Worm (Caenorhabditis elegans) whole organism, midembryonic: ENCODE measurements around the gene msa-1.

Experiments used
- T22C8.4 ChIP-seq: fragments of 200-800 bp; sonication (Bioruptor generic); IDR thresholded peaks from 2 replicates; pipeline ENCODE4 v1.3.6; 2022; ENCODE audit warnings: missing genetic modification characterization, missing compliant biosample characterization
- cog-1 ChIP-seq: sonication (generic microtip); optimal IDR thresholded peaks from 2 replicates; lab custom pipeline; 2016; ENCODE audit warnings: missing genetic modification characterization, missing compliant biosample characterization
- flt-1 ChIP-seq: fragments of 200-800 bp; sonication (Bioruptor generic); IDR thresholded peaks from 2 replicates; pipeline ENCODE4 v1.3.6; 2022; ENCODE audit warnings: missing genetic modification characterization, missing compliant biosample characterization
- klf-2 ChIP-seq: fragments of 200-800 bp; sonication (Bioruptor generic); conservative IDR thresholded peaks from 2 replicates; pipeline ENCODE4 v1.3.6; 2022; ENCODE audit warnings: missing genetic modification reagents, missing genetic modification characterization, missing compliant biosample characterization
- med-1 ChIP-seq: sonication (generic microtip); optimal IDR thresholded peaks from 2 replicates; lab custom pipeline; 2017; ENCODE audit warnings: missing genetic modification characterization, mild to moderate bottlenecking, missing compliant biosample characterization, antibody characterized with exemption, missing genetic modification reagents; ENCODE audit not compliant: insufficient read depth
- ref-1 ChIP-seq: fragments of 200-800 bp; sonication (Bioruptor generic); conservative IDR thresholded peaks from 2 replicates; pipeline ENCODE4 v1.3.6; 2022; ENCODE audit warnings: missing genetic modification reagents, missing genetic modification characterization, missing compliant biosample characterization
- tab-1 ChIP-seq: fragments of 200-800 bp; sonication (Bioruptor generic); IDR thresholded peaks from 2 replicates; pipeline ENCODE4 v1.3.6; 2022; ENCODE audit warnings: missing genetic modification characterization, missing compliant biosample characterization
- ztf-23 ChIP-seq: fragments of 200-800 bp; sonication (Bioruptor generic); IDR thresholded peaks from 2 replicates; pipeline ENCODE4 v1.3.6; 2022; ENCODE audit warnings: missing genetic modification reagents, missing genetic modification characterization, missing compliant biosample characterization
- ztf-29 ChIP-seq: fragments of 200-800 bp; sonication (Bioruptor generic); IDR thresholded peaks from 2 replicates; pipeline ENCODE4 v1.3.6; 2022; ENCODE audit warnings: missing genetic modification reagents, missing genetic modification characterization, missing compliant biosample characterization

msa-1 gene

ce11 chrIV:9092011-9092410, 3.6 kb downstream of the msa-1 start:
- no peak for TF ChIP-seq cog-1 (tag; lab: Kevin White, UChicago)
- no peak for TF ChIP-seq ztf-29 (GFP tag; lab: Robert Waterston, UW)
- TF ChIP-seq ztf-23, result no peak
- no peak for TF ChIP-seq ref-1 (GFP tag; lab: Robert Waterston, UW)
- TF ChIP-seq tab-1 (GFP tag; lab: Robert Waterston, UW), result no peak
- no peak for TF ChIP-seq flt-1 (GFP tag; lab: Robert Waterston, UW)
- TF ChIP-seq med-1 (GFP tag; lab: Kevin White, UChicago), result no peak
- no peak for TF ChIP-seq klf-2

ce11 chrIV:9093932-9094331, 5.5 kb downstream of the msa-1 start, which contains the start of gene lpl-1:
Gene lpl-1 (minus strand): TSS chrIV:9094032.
- no peak for TF ChIP-seq flt-1 (GFP tag; lab: Robert Waterston, UW)
- no peak for TF ChIP-seq med-1 (GFP tag; lab: Kevin White, UChicago)
- TF ChIP-seq ref-1 (GFP tag; lab: Robert Waterston, UW), result no peak
- TF ChIP-seq ztf-23, result no peak
- TF ChIP-seq klf-2, result no peak
- TF ChIP-seq cog-1 (tag; lab: Kevin White, UChicago), result no peak
- no peak for TF ChIP-seq ztf-29 (GFP tag; lab: Robert Waterston, UW)
- no peak for TF ChIP-seq tab-1 (GFP tag; lab: Robert Waterston, UW)
- no peak for TF ChIP-seq T22C8.4 (GFP tag; lab: Robert Waterston, UW)

ce11 chrIV:9094356-9094755, 6.0 kb downstream of the msa-1 start, which contains the start of gene mrpl-42:
Gene mrpl-42 (minus strand): TSS chrIV:9094456.
- TF ChIP-seq ztf-23, result no peak
- TF ChIP-seq flt-1 (GFP tag; lab: Robert Waterston, UW), result no peak
- no peak for TF ChIP-seq ref-1 (GFP tag; lab: Robert Waterston, UW)
- TF ChIP-seq klf-2, result no peak
- no peak for TF ChIP-seq med-1 (GFP tag; lab: Kevin White, UChicago)
- TF ChIP-seq T22C8.4 (GFP tag; lab: Robert Waterston, UW), result no peak
- TF ChIP-seq cog-1 (tag; lab: Kevin White, UChicago), result no peak
- no peak for TF ChIP-seq tab-1 (GFP tag; lab: Robert Waterston, UW)
- no peak for TF ChIP-seq ztf-29 (GFP tag; lab: Robert Waterston, UW)

ce11 chrIV:9095553-9095952, 7.2 kb downstream of the msa-1 start, which contains the start of gene icln-1:
Gene icln-1 (minus strand): TSS chrIV:9095653.
- TF ChIP-seq flt-1 (GFP tag; lab: Robert Waterston, UW) (no peak), klf-2 (no peak), ztf-29 (GFP tag; lab: Robert Waterston, UW) (no peak), ref-1 (GFP tag; lab: Robert Waterston, UW) (no peak), tab-1 (GFP tag; lab: Robert Waterston, UW) (no peak), med-1 (GFP tag; lab: Kevin White, UChicago) (no peak), T22C8.4 (GFP tag; lab: Robert Waterston, UW) (no peak)

- no peak for TF ChIP-seq med-1 (GFP tag; lab: Kevin White, UChicago)
- no peak for TF ChIP-seq T22C8.4 (GFP tag; lab: Robert Waterston, UW)
- no peak for TF ChIP-seq ztf-23
- no peak for TF ChIP-seq ref-1 (GFP tag; lab: Robert Waterston, UW)
- no peak for TF ChIP-seq ztf-29 (GFP tag; lab: Robert Waterston, UW)
- TF ChIP-seq klf-2, result no peak
- TF ChIP-seq flt-1 (GFP tag; lab: Robert Waterston, UW), result no peak
- TF ChIP-seq tab-1 (GFP tag; lab: Robert Waterston, UW), result no peak
- TF ChIP-seq cog-1 (tag; lab: Kevin White, UChicago), result no peak
These were observed 7.9 kb downstream of the msa-1 start, which contains the start of the genes znf-706 and cpna-3 for ce11 chrIV:9096160-9096879. Gene znf-706 (minus strand): TSS chrIV:9096231. Gene cpna-3 (plus strand): TSS chrIV:9096842.

ce11 chrIV:9098942-9099341, 10.5 kb downstream of the msa-1 start, which contains the start of gene gldi-10:
Gene gldi-10 (plus strand): TSS chrIV:9099242.
- TF ChIP-seq tab-1 (GFP tag; lab: Robert Waterston, UW), result no peak
- TF ChIP-seq med-1 (GFP tag; lab: Kevin White, UChicago), result no peak
- TF ChIP-seq ref-1 (GFP tag; lab: Robert Waterston, UW), result no peak

- no peak for TF ChIP-seq T22C8.4 (GFP tag; lab: Robert Waterston, UW)
- TF ChIP-seq ztf-23, result no peak
- no peak for TF ChIP-seq ref-1 (GFP tag; lab: Robert Waterston, UW)
- no peak for TF ChIP-seq tab-1 (GFP tag; lab: Robert Waterston, UW)
- no peak for TF ChIP-seq klf-2
- TF ChIP-seq med-1 (GFP tag; lab: Kevin White, UChicago), result no peak
- no peak for TF ChIP-seq ztf-29 (GFP tag; lab: Robert Waterston, UW)
- TF ChIP-seq cog-1 (tag; lab: Kevin White, UChicago), result no peak
- no peak for TF ChIP-seq flt-1 (GFP tag; lab: Robert Waterston, UW)
These were observed 12.4 kb downstream of the msa-1 start for ce11 chrIV:9100835-9101234.

ce11 chrIV:9104071-9105016, 15.9 kb downstream of the msa-1 start, which contains the start of the genes C01F6.14 and fem-3:
Gene C01F6.14 (minus strand): TSS chrIV:9104121.
Gene fem-3 (plus strand): TSS chrIV:9104966.
- no peak for TF ChIP-seq ztf-23
- TF ChIP-seq flt-1 (GFP tag; lab: Robert Waterston, UW), result no peak
- no peak for TF ChIP-seq ztf-29 (GFP tag; lab: Robert Waterston, UW)
- no peak for TF ChIP-seq ref-1 (GFP tag; lab: Robert Waterston, UW)
- TF ChIP-seq klf-2, result no peak
- no peak for TF ChIP-seq tab-1 (GFP tag; lab: Robert Waterston, UW)
- TF ChIP-seq cog-1 (tag; lab: Kevin White, UChicago), result no peak
- no peak for TF ChIP-seq T22C8.4 (GFP tag; lab: Robert Waterston, UW)
- no peak for TF ChIP-seq med-1 (GFP tag; lab: Kevin White, UChicago)
